Worm (Caenorhabditis elegans) whole organism, L4 larva: ENCODE results near the gene F54D8.10.

ENCODE experiments used
- aly-2 ChIP-seq: sonication (generic microtip); optimal IDR thresholded peaks from 2 replicates; lab custom pipeline; 2018; ENCODE audit warnings: missing biosample characterization, missing genetic modification characterization
- fos-1 ChIP-seq: fragments of 150-350 bp; optimal IDR thresholded peaks from 2 replicates; lab custom pipeline; 2014; ENCODE audit warnings: missing biosample characterization, missing genetic modification characterization
- mdl-1 ChIP-seq, 2 experiments: fragments of 150-350 bp in 1 of 2; sonication (generic microtip) in 1 of 2; optimal IDR thresholded peaks; 2 replicates each; lab custom pipeline; 2014 to 2017; ENCODE audit warnings: missing biosample characterization in 2 of 2, missing genetic modification characterization in 2 of 2
- nhr-77 ChIP-seq: fragments of 150-350 bp; optimal IDR thresholded peaks from 2 replicates; lab custom pipeline; 2014; ENCODE audit warnings: missing biosample characterization, missing genetic modification characterization
- php-3 ChIP-seq: fragments of 200-800 bp; sonication (Bioruptor generic); IDR thresholded peaks from 2 replicates; pipeline ENCODE4 v1.3.6; 2022; ENCODE audit warnings: missing genetic modification reagents, missing genetic modification characterization, missing compliant biosample characterization
- rbr-2 ChIP-seq: sonication (generic microtip); optimal IDR thresholded peaks from 2 replicates; lab custom pipeline; 2016; ENCODE audit warnings: missing genotype, missing genetic modification characterization, missing compliant biosample characterization
- snpc-1.2 ChIP-seq: fragments of 200-800 bp; sonication (Bioruptor generic); IDR thresholded peaks from 2 replicates; pipeline ENCODE4 v1.3.6; 2022; ENCODE audit warnings: missing genetic modification reagents, missing genetic modification characterization, missing compliant biosample characterization
- snpc-4 ChIP-seq: fragments of 150-350 bp; optimal IDR thresholded peaks from 2 replicates; lab custom pipeline; 2014; ENCODE audit warnings: missing biosample characterization, missing genetic modification characterization
- tra-1 ChIP-seq: fragments of 200-800 bp; sonication (Bioruptor generic); IDR thresholded peaks from 2 replicates; pipeline ENCODE4 v1.3.6; 2022; ENCODE audit warnings: missing genetic modification reagents, missing genetic modification characterization, missing compliant biosample characterization
- unc-39 ChIP-seq: sonication (generic microtip); optimal IDR thresholded peaks from 2 replicates; lab custom pipeline; 2017; ENCODE audit warnings: missing biosample characterization, missing genetic modification characterization

DNA sequence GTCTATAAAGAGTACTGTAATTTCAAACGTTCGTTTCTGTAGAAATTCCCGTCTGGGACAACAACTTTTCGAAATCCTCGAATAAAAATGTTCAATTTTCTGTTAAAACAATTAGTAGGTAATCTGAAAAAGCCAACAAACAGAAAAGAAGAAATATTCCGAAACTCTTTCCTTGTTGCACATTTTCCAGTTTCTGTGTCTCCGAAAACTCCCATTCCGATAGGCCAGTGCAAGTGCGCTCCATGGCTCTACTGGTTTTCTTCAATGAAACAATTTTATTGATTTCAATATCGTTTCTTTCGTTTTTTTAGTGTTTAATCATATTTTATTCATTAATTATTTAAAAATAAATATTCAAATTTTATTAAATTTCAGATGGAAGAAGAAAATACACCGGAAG lies 8.0 kb downstream of the F54D8.10 start, which contains the start of gene F54D8.6:
- TF ChIP-seq rbr-2 (tag; lab: Kevin White, UChicago) (no peak), snpc-1.2 (GFP tag; lab: Robert Waterston, UW) (no peak), nhr-77 (tag; lab: Kevin White, UChicago) (peak; percentile 21), aly-2 (tag; lab: Kevin White, UChicago) (no peak), unc-39 (no peak), tra-1 (GFP tag; lab: Robert Waterston, UW) (no peak), snpc-4 (tag; lab: Kevin White, UChicago) (no peak), php-3 (no peak), mdl-1 (tag; optimal IDR thresholded peaks at IDR 0.05; lab: Kevin White, UChicago) (no peak), fos-1 (tag; lab: Kevin White, UChicago) (no peak)
